Worm (Caenorhabditis elegans) whole organism, late embryonic: ENCODE measurements around the gene nex-2.

Experiments used
- K02D7.2 ChIP-seq: sonication (generic microtip); optimal IDR thresholded peaks from 2 replicates; lab custom pipeline; 2017; ENCODE audit warnings: mild to moderate bottlenecking, missing genetic modification characterization, missing compliant biosample characterization
- T23F11.4 ChIP-seq: fragments of 200-800 bp; sonication (Bioruptor generic); optimal IDR thresholded peaks from 2 replicates; lab custom pipeline; 2018; ENCODE audit warnings: mild to moderate bottlenecking, missing genetic modification characterization, missing compliant biosample characterization
- Y22D7AL.16 ChIP-seq: sonication (generic microtip); optimal IDR thresholded peaks from 2 replicates; lab custom pipeline; 2016; ENCODE audit warnings: missing genetic modification characterization, missing compliant biosample characterization
- ahr-1 ChIP-seq: sonication (generic microtip); optimal IDR thresholded peaks from 2 replicates; lab custom pipeline; 2016; ENCODE audit warnings: missing genetic modification characterization, missing compliant biosample characterization
- ama-1 ChIP-seq: fragments of 150-350 bp; optimal IDR thresholded peaks from 2 replicates; lab custom pipeline; 2014
- ceh-14 ChIP-seq: sonication (generic microtip); optimal IDR thresholded peaks from 2 replicates; lab custom pipeline; 2016; ENCODE audit warnings: missing genotype, missing genetic modification characterization, missing compliant biosample characterization
- ceh-18 ChIP-seq: sonication (generic microtip); optimal IDR thresholded peaks from 2 replicates; lab custom pipeline; 2016; ENCODE audit warnings: missing genetic modification characterization, missing compliant biosample characterization
- ceh-2 ChIP-seq: sonication (generic microtip); optimal IDR thresholded peaks from 2 replicates; lab custom pipeline; 2016; ENCODE audit warnings: missing genotype, missing genetic modification characterization, missing compliant biosample characterization
- ceh-22 ChIP-seq: sonication (generic microtip); optimal IDR thresholded peaks from 2 replicates; lab custom pipeline; 2017; ENCODE audit warnings: missing biosample characterization, missing genetic modification characterization
- ceh-31 ChIP-seq: sonication (generic microtip); optimal IDR thresholded peaks from 2 replicates; lab custom pipeline; 2016; ENCODE audit warnings: missing genetic modification characterization, missing compliant biosample characterization
- ceh-9 ChIP-seq: sonication (generic microtip); optimal IDR thresholded peaks from 2 replicates; lab custom pipeline; 2016; ENCODE audit warnings: mild to moderate bottlenecking, missing genetic modification characterization, inconsistent platforms, missing compliant biosample characterization
- che-1 ChIP-seq: sonication (generic microtip); optimal IDR thresholded peaks from 2 replicates; lab custom pipeline; 2016; ENCODE audit warnings: mild to moderate bottlenecking, missing genetic modification characterization, missing compliant biosample characterization
- dmd-4 ChIP-seq: sonication (generic microtip); optimal IDR thresholded peaks from 2 replicates; lab custom pipeline; 2016; ENCODE audit warnings: borderline replicate concordance, missing genetic modification characterization, missing compliant biosample characterization
- elt-4 ChIP-seq: sonication (generic microtip); optimal IDR thresholded peaks from 2 replicates; lab custom pipeline; 2016; ENCODE audit warnings: missing genetic modification characterization, missing compliant biosample characterization
- eyg-1 ChIP-seq: sonication (generic microtip); optimal IDR thresholded peaks from 2 replicates; lab custom pipeline; 2016; ENCODE audit warnings: missing genotype, missing genetic modification characterization, missing compliant biosample characterization
- fkh-10 ChIP-seq: fragments of 150-350 bp; optimal IDR thresholded peaks from 2 replicates; lab custom pipeline; 2014; ENCODE audit warnings: missing biosample characterization, missing genetic modification reagents, missing genetic modification characterization
- gmeb-2 ChIP-seq: sonication (generic microtip); optimal IDR thresholded peaks from 2 replicates; lab custom pipeline; 2016; ENCODE audit warnings: missing genetic modification characterization, inconsistent platforms, missing compliant biosample characterization
- hlh-13 ChIP-seq: fragments of 200-800 bp; sonication (Bioruptor generic); optimal IDR thresholded peaks from 2 replicates; lab custom pipeline; 2018; ENCODE audit warnings: mild to moderate bottlenecking, missing genetic modification characterization, missing compliant biosample characterization
- hlh-8 ChIP-seq: sonication (generic microtip); optimal IDR thresholded peaks from 2 replicates; lab custom pipeline; 2016; ENCODE audit warnings: missing genotype, missing genetic modification characterization, missing compliant biosample characterization
- lin-11 ChIP-seq: fragments of 200-800 bp; sonication (Bioruptor generic); optimal IDR thresholded peaks from 2 replicates; lab custom pipeline; 2018; ENCODE audit warnings: mild to moderate bottlenecking, missing genetic modification characterization, missing compliant biosample characterization
- nfya-1 ChIP-seq: sonication (generic microtip); optimal IDR thresholded peaks from 2 replicates; lab custom pipeline; 2017; ENCODE audit warnings: missing genetic modification characterization, mild to moderate bottlenecking, missing compliant biosample characterization, antibody characterized with exemption, moderate library complexity
- odd-2 ChIP-seq: sonication (generic microtip); optimal IDR thresholded peaks from 2 replicates; lab custom pipeline; 2017; ENCODE audit warnings: antibody characterized with exemption, mild to moderate bottlenecking, missing genetic modification characterization, missing compliant biosample characterization
- pat-9 ChIP-seq: fragments of 200-800 bp; sonication (Bioruptor generic); optimal IDR thresholded peaks from 2 replicates; lab custom pipeline; 2018; ENCODE audit warnings: mild to moderate bottlenecking, missing genetic modification characterization, moderate library complexity, missing compliant biosample characterization
- pax-1 ChIP-seq: fragments of 150-350 bp; optimal IDR thresholded peaks from 2 replicates; lab custom pipeline; 2014; ENCODE audit warnings: missing biosample characterization, missing genetic modification characterization
- pqm-1 ChIP-seq: sonication (generic microtip); optimal IDR thresholded peaks from 2 replicates; lab custom pipeline; 2016; ENCODE audit warnings: missing genetic modification characterization, missing compliant biosample characterization
- pros-1 ChIP-seq: fragments of 150-350 bp; optimal IDR thresholded peaks from 2 replicates; lab custom pipeline; 2014; ENCODE audit warnings: missing biosample characterization, missing genetic modification reagents, missing genetic modification characterization
- sdc-2 ChIP-seq: sonication (generic microtip); optimal IDR thresholded peaks from 2 replicates; lab custom pipeline; 2016; ENCODE audit warnings: missing genotype, missing genetic modification characterization, missing compliant biosample characterization
- sox-2 ChIP-seq: fragments of 200-800 bp; sonication (Bioruptor generic); IDR thresholded peaks from 2 replicates; pipeline ENCODE4 v1.3.6; 2022; ENCODE audit warnings: missing genetic modification reagents, missing genetic modification characterization, missing compliant biosample characterization
- sox-4 ChIP-seq: sonication (generic microtip); optimal IDR thresholded peaks from 2 replicates; lab custom pipeline; 2017; ENCODE audit warnings: mild to moderate bottlenecking, missing genetic modification characterization, inconsistent platforms, missing compliant biosample characterization
- syd-9 ChIP-seq: sonication (generic microtip); optimal IDR thresholded peaks from 2 replicates; lab custom pipeline; 2016; ENCODE audit warnings: mild to moderate bottlenecking, missing genetic modification characterization, moderate library complexity, missing compliant biosample characterization
- unc-42 ChIP-seq: sonication (generic microtip); optimal IDR thresholded peaks from 2 replicates; lab custom pipeline; 2016; ENCODE audit warnings: missing genotype, missing genetic modification characterization, missing compliant biosample characterization
- unc-55 ChIP-seq: sonication (generic microtip); optimal IDR thresholded peaks from 2 replicates; lab custom pipeline; 2017; ENCODE audit warnings: missing biosample characterization, missing genetic modification reagents, missing genetic modification characterization

The nex-2 gene

ce11 chrIII:10305295-10305694 is 24.9 kb downstream of the nex-2 start:
- TF ChIP-seq unc-42 (tag; lab: Kevin White, UChicago): no peak
- no peak for TF ChIP-seq pros-1 (tag; lab: Kevin White, UChicago)
- no peak for TF ChIP-seq gmeb-2 (tag; lab: Kevin White, UChicago)
- TF ChIP-seq pqm-1 (tag; lab: Kevin White, UChicago): no peak
- TF ChIP-seq eyg-1: no peak
- no peak for TF ChIP-seq dmd-4 (tag; lab: Kevin White, UChicago)
- no peak for TF ChIP-seq ceh-31 (tag; lab: Kevin White, UChicago)
- no peak for TF ChIP-seq ama-1 (lab: Kevin White, UChicago)
- no peak for TF ChIP-seq ceh-2
- no peak for TF ChIP-seq ceh-22 (tag; lab: Kevin White, UChicago)
- TF ChIP-seq ahr-1 (tag; lab: Kevin White, UChicago): no peak
- TF ChIP-seq hlh-8 (tag; lab: Kevin White, UChicago): no peak
- TF ChIP-seq sox-4 (tag; lab: Kevin White, UChicago): no peak
- no peak for TF ChIP-seq syd-9 (tag; lab: Kevin White, UChicago)

DNA sequence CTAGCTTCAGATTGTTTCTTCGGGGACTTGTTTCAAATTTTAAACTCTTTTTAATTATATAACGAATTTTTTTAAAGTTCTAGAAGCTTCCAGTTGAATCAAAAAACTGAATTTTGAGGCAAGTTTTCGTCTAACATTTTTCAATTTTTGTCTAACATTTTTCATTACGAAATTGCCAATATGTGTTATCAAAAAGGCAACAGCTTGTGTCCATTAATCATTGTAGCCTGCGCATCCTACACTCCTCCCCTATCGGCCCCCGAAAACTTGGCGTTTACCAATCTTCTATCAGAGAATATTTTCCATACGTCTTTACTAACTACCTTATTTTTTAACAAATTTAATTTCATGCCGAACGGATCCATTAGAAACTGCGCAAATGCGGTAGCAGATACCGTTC is 30.1 kb downstream of the nex-2 start, which contains the start of gene vglu-3:
TSS of gene vglu-3 (plus strand) at position 301 of the 400 bp plus-strand sequence.
- TF ChIP-seq elt-4 (tag; lab: Kevin White, UChicago): no peak
- no peak for TF ChIP-seq che-1
- TF ChIP-seq T23F11.4 (GFP tag; lab: Kevin White, UChicago): no peak
- TF ChIP-seq hlh-13 (GFP tag; lab: Kevin White, UChicago): no peak

- TF ChIP-seq nfya-1 (tag; lab: Kevin White, UChicago) (no peak), ceh-18 (tag; lab: Kevin White, UChicago) (no peak), pax-1 (no peak), pat-9 (tag; lab: Kevin White, UChicago) (no peak), elt-4 (tag; lab: Kevin White, UChicago) (no peak), unc-42 (tag; lab: Kevin White, UChicago) (no peak), Y22D7AL.16 (tag; lab: Kevin White, UChicago) (no peak)
These were observed 33.3 kb downstream of the nex-2 start for ce11 chrIII:10296904-10297303.

ce11 chrIII:10294837-10295236 is 35.4 kb downstream of the nex-2 start, which contains the start of gene vglu-2:
TSS of gene vglu-2 (plus strand) at chrIII:10295137.
- TF ChIP-seq sox-2 (GFP tag; lab: Robert Waterston, UW): no peak
- TF ChIP-seq che-1: no peak
- no peak for TF ChIP-seq ama-1 (lab: Kevin White, UChicago)

ce11 chrIII:10293946-10294345 is 36.3 kb downstream of the nex-2 start:
- TF ChIP-seq ceh-14 (tag; lab: Kevin White, UChicago) (no peak), pat-9 (tag; lab: Kevin White, UChicago) (no peak), ama-1 (lab: Kevin White, UChicago) (no peak), K02D7.2 (tag; lab: Kevin White, UChicago) (no peak), unc-55 (GFP tag; lab: Kevin White, UChicago) (no peak), sox-4 (tag; lab: Kevin White, UChicago) (no peak), T23F11.4 (GFP tag; lab: Kevin White, UChicago) (no peak), odd-2 (tag; lab: Kevin White, UChicago) (no peak), fkh-10 (GFP tag; lab: Kevin White, UChicago) (no peak), pax-1 (no peak), pqm-1 (tag; lab: Kevin White, UChicago) (no peak), ahr-1 (tag; lab: Kevin White, UChicago) (no peak), lin-11 (no peak), ceh-9 (tag; lab: Kevin White, UChicago) (no peak), sdc-2 (tag; lab: Kevin White, UChicago) (no peak)
